Worm (Caenorhabditis elegans) whole organism, midembryonic: Measurements from ENCODE around the gene hsp-1.

ENCODE experiments used
- T22C8.4 ChIP-seq: fragments of 200-800 bp; sonication (Bioruptor generic); IDR thresholded peaks from 2 replicates; pipeline ENCODE4 v1.3.6; 2022; ENCODE audit warnings: missing genetic modification characterization, missing compliant biosample characterization
- cog-1 ChIP-seq: sonication (generic microtip); optimal IDR thresholded peaks from 2 replicates; lab custom pipeline; 2016; ENCODE audit warnings: missing genetic modification characterization, missing compliant biosample characterization
- flt-1 ChIP-seq: fragments of 200-800 bp; sonication (Bioruptor generic); IDR thresholded peaks from 2 replicates; pipeline ENCODE4 v1.3.6; 2022; ENCODE audit warnings: missing genetic modification characterization, missing compliant biosample characterization
- klf-2 ChIP-seq: fragments of 200-800 bp; sonication (Bioruptor generic); conservative IDR thresholded peaks from 2 replicates; pipeline ENCODE4 v1.3.6; 2022; ENCODE audit warnings: missing genetic modification reagents, missing genetic modification characterization, missing compliant biosample characterization
- med-1 ChIP-seq: sonication (generic microtip); optimal IDR thresholded peaks from 2 replicates; lab custom pipeline; 2017; ENCODE audit warnings: missing genetic modification characterization, mild to moderate bottlenecking, missing compliant biosample characterization, antibody characterized with exemption, missing genetic modification reagents; ENCODE audit not compliant: insufficient read depth
- ref-1 ChIP-seq: fragments of 200-800 bp; sonication (Bioruptor generic); conservative IDR thresholded peaks from 2 replicates; pipeline ENCODE4 v1.3.6; 2022; ENCODE audit warnings: missing genetic modification reagents, missing genetic modification characterization, missing compliant biosample characterization
- tab-1 ChIP-seq: fragments of 200-800 bp; sonication (Bioruptor generic); IDR thresholded peaks from 2 replicates; pipeline ENCODE4 v1.3.6; 2022; ENCODE audit warnings: missing genetic modification characterization, missing compliant biosample characterization
- ztf-23 ChIP-seq: fragments of 200-800 bp; sonication (Bioruptor generic); IDR thresholded peaks from 2 replicates; pipeline ENCODE4 v1.3.6; 2022; ENCODE audit warnings: missing genetic modification reagents, missing genetic modification characterization, missing compliant biosample characterization
- ztf-29 ChIP-seq: fragments of 200-800 bp; sonication (Bioruptor generic); IDR thresholded peaks from 2 replicates; pipeline ENCODE4 v1.3.6; 2022; ENCODE audit warnings: missing genetic modification reagents, missing genetic modification characterization, missing compliant biosample characterization

Gene hsp-1

DNA sequence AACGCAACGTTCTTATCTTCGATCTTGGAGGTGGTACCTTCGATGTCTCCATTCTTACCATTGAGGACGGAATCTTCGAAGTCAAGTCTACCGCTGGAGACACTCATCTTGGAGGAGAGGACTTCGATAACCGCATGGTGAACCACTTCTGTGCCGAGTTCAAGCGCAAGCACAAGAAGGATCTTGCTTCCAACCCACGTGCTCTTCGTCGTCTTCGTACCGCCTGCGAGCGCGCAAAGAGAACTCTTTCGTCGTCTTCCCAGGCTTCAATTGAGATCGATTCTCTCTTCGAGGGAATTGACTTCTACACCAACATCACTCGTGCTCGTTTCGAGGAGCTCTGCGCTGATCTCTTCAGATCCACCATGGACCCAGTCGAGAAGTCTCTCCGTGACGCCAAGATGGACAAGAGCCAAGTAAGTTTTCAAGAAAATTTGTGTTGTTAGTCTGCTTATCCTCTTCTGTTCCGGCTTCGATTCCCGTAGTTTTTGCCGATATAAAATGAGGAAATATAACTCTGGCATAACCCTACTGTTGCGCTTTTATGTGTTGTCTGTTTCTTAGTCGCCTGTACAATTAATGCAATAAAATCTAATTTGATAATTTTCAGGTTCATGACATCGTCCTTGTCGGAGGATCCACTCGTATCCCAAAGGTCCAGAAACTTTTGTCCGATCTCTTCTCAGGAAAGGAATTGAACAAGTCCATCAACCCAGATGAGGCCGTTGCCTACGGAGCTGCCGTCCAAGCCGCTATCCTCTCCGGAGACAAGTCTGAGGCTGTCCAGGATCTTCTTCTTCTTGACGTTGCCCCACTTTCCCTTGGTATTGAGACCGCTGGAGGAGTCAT, 1.1 kb downstream of the hsp-1 start:
- TF ChIP-seq tab-1 (GFP tag; lab: Robert Waterston, UW) (no peak), cog-1 (tag; lab: Kevin White, UChicago) (no peak), med-1 (GFP tag; lab: Kevin White, UChicago) (no peak), ref-1 (GFP tag; lab: Robert Waterston, UW) (no peak), klf-2 (no peak), ztf-23 (GFP tag; lab: Robert Waterston, UW) (no peak), flt-1 (no peak), ztf-29 (no peak)

DNA sequence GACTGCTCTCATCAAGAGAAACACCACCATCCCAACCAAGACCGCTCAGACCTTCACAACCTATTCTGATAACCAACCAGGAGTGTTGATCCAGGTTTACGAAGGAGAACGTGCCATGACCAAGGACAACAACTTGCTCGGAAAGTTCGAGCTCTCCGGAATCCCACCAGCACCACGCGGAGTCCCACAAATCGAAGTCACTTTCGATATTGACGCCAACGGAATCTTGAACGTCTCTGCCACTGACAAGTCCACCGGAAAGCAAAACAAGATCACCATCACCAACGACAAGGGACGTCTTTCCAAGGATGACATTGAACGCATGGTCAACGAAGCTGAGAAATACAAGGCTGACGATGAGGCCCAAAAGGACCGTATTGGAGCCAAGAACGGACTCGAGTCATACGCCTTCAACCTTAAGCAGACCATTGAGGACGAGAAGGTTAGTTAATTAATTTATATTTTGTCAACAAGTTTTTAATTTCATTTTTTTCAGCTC, 1.7 kb downstream of the hsp-1 start:
- TF ChIP-seq med-1 (GFP tag; lab: Kevin White, UChicago) (no peak), klf-2 (no peak), tab-1 (GFP tag; lab: Robert Waterston, UW) (no peak), ztf-23 (GFP tag; lab: Robert Waterston, UW) (no peak), cog-1 (tag; lab: Kevin White, UChicago) (no peak), ztf-29 (no peak), T22C8.4 (GFP tag; lab: Robert Waterston, UW) (no peak), flt-1 (no peak), ref-1 (GFP tag; lab: Robert Waterston, UW) (no peak)

DNA sequence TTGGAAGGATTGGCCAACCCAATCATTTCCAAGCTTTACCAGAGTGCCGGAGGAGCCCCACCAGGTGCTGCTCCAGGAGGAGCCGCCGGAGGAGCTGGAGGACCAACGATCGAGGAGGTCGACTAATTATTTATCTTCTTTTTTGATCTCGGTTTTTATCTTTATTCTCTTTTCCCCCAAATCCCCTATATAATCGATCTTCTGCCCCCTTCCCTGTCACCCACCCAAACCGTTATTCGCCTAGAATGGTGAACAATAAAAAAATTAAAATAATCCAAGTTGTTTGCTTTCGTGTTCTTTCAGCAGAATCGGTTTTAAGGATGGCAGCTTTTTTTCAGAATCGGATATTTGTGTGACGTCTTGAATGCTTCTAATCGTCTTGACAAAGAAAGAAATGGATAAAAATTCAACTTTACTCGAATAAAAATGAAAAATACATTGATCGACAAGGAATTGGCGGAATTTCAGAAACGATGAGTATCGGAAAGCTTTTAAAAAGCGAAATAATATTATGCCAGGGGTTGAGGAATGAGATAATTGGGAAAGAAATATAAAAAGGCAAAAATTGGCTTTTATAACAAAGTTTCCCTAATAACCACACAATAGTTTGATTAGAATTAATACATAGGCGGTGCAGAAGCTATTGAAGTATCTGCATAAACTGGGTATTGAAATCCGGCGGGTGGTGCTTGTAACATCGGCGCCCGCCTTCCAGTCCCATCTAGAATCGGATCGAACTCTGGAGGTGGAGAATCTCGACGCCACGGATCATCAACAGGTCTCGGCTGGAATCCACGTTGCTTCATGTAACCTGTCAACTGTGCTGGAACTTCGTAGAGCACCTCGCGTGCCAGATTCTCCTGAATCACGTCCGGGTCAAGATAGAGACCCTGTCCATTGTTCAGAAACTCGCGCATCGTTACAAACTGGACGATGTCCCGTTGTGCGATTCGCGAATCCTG, 2.6 kb downstream of the hsp-1 start:
- TF ChIP-seq ztf-23 (GFP tag; lab: Robert Waterston, UW), result no peak
- no peak for TF ChIP-seq T22C8.4 (GFP tag; lab: Robert Waterston, UW)
- TF ChIP-seq ref-1 (GFP tag; lab: Robert Waterston, UW), result no peak

DNA sequence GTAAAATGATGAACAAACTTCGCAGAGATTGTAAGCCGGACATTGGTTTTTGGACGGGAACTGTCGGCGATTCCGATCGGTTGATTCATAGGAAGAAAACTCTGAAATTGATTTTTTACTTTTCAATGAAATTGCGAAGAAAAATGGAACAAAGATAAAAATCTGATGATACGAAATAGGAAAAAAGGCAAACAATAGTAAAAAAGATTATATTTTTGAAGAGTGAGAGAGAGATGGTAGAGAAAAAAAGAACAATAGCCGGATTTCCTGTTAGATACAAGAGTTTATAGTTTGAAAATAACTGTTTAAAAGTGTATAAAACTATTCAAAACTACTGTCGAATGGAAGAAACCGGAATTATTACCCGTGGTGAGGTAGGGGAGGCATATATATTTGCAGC, 5.3 kb downstream of the hsp-1 start, which contains the start of gene nra-1:
nra-1 (minus strand) TSS at position 101 of the 400 bp plus-strand sequence.
- TF ChIP-seq flt-1 (no peak), ztf-29 (no peak), tab-1 (GFP tag; lab: Robert Waterston, UW) (no peak), ref-1 (GFP tag; lab: Robert Waterston, UW) (no peak), T22C8.4 (GFP tag; lab: Robert Waterston, UW) (no peak), med-1 (GFP tag; lab: Kevin White, UChicago) (no peak), cog-1 (tag; lab: Kevin White, UChicago) (no peak), klf-2 (no peak), ztf-23 (GFP tag; lab: Robert Waterston, UW) (no peak)

DNA sequence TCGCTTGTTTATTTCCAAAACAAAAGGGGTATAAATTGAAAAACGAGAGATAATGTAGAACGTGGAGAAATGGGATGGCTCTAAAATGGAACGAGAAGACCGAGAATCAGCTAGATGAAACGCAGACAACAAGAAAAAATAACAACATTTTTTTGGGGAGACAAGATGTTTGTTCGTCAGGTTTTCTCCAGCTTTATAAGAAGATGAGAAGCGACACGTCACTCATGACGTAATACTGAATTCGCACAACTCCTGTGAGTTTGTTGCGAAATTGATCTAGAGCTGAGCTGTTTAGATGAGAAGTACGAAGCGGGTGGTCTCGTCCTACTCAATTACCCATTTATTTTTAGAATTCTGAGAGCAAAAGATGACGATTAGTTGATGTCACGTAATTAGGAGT, 6.5 kb downstream of the hsp-1 start:
- TF ChIP-seq tab-1 (GFP tag; lab: Robert Waterston, UW) (no peak), med-1 (GFP tag; lab: Kevin White, UChicago) (no peak), ref-1 (GFP tag; lab: Robert Waterston, UW) (no peak), T22C8.4 (GFP tag; lab: Robert Waterston, UW) (no peak), cog-1 (tag; lab: Kevin White, UChicago) (no peak), ztf-23 (GFP tag; lab: Robert Waterston, UW) (no peak)

DNA sequence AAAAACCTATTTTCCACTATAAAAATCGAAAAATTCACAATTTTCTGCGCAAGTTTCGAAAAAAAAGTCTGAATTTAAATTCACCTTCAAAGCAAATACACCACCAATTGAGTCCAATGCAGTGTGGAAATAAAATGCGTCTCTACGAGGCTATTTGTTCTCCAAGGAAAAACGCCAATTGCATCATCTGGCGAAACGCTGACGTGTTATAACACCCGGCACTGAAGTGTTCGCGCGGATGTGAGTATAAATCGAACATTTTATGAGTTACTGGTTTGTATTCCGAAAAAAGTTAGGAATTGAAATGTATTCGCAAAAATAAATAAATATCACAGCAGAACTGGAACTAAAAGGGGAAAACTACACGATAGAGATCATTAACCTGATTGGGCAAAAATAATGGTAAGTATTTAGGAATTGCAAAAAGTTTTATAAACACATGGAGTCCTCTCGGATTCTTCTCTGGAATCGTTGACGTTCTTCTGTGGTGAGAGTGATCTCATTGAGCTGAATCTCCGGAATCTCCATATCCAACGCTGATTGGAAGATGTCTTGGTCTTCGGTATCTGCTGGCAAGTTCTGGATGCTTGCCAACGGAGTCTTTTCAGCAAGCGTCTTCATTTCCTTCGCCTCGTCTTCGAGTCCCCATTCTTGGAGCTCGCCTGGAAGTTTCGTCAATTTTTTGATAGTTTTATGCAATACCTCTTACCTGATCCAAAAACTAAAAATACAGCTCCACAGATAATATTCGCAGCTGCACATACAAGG, 9.3 kb downstream of the hsp-1 start, which contains the start of gene zipt-7.1:
zipt-7.1 (minus strand) TSS at position 232 of the 768 bp plus-strand sequence.
- TF ChIP-seq T22C8.4 (GFP tag; lab: Robert Waterston, UW) (no peak), ztf-23 (GFP tag; lab: Robert Waterston, UW) (no peak), ref-1 (GFP tag; lab: Robert Waterston, UW) (no peak), med-1 (GFP tag; lab: Kevin White, UChicago) (no peak), ztf-29 (no peak), tab-1 (GFP tag; lab: Robert Waterston, UW) (no peak), flt-1 (no peak), klf-2 (no peak), cog-1 (tag; lab: Kevin White, UChicago) (no peak)

DNA sequence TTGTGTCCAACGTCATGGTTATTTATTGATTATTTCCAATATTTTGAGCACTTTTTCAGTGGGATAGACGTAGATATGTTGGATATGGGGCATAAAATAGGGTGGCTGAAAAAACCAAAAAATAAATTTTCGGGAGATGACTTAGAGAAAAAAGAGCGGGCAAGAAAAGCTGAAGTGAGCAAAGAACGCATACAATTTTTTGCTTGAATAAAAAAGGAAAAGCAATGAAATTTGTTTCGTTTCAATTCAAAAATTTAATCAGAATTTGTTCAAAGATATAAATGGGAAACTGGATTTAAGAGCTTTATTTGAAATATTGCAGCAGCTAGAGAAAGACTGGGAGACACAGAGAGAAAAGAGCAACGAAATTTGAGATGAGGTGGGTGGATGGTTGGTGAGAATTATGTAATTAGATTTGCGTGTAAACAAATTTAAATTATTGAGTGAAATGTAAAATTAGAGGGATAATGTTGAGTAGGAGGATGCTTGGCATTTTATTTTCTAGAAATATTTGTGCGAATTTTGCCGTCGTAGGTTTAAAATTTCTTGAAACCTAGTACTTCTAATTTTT, 13.0 kb downstream of the hsp-1 start, which contains the start of the genes T28F3.11 and slc-17.4:
T28F3.11 (minus strand) TSS at position 51 of the 571 bp plus-strand sequence.
slc-17.4 (minus strand) TSS at position 105 of the 571 bp plus-strand sequence.
- no peak for TF ChIP-seq flt-1
- TF ChIP-seq ref-1 (GFP tag; lab: Robert Waterston, UW), result no peak
- no peak for TF ChIP-seq cog-1 (tag; lab: Kevin White, UChicago)
- no peak for TF ChIP-seq med-1 (GFP tag; lab: Kevin White, UChicago)
- no peak for TF ChIP-seq T22C8.4 (GFP tag; lab: Robert Waterston, UW)
- TF ChIP-seq ztf-29, result no peak
- TF ChIP-seq ztf-23 (GFP tag; lab: Robert Waterston, UW), result no peak
- TF ChIP-seq klf-2, result no peak
- TF ChIP-seq tab-1 (GFP tag; lab: Robert Waterston, UW), result no peak

DNA sequence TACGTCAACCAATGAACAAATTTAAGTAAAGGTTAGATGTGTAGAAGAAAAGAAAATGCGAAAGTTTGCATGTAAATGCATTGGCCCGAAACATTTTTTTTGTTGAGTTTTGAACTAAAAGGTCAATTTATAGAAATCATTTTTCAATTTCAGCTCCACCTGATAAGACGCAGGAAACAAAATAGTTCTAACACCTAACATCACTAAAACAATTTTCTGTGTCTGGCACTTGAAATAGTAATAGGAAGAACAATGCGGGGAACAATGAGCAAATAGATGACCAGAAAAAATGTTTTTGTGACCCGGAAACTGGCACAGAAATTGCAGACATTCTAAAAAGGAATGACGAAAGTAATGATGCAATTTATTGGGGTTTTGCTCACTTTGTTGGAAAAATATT, 13.6 kb downstream of the hsp-1 start:
- TF ChIP-seq ztf-29, result no peak
- no peak for TF ChIP-seq T22C8.4 (GFP tag; lab: Robert Waterston, UW)
- TF ChIP-seq med-1 (GFP tag; lab: Kevin White, UChicago), result no peak
- no peak for TF ChIP-seq klf-2
- no peak for TF ChIP-seq flt-1
- no peak for TF ChIP-seq ref-1 (GFP tag; lab: Robert Waterston, UW)
- no peak for TF ChIP-seq cog-1 (tag; lab: Kevin White, UChicago)
- no peak for TF ChIP-seq tab-1 (GFP tag; lab: Robert Waterston, UW)
- no peak for TF ChIP-seq ztf-23 (GFP tag; lab: Robert Waterston, UW)
